Fruit fly (Drosophila melanogaster) whole organism, embryonic: ENCODE data around the gene prd1.

Experiments
- ATbp ChIP-seq: fragments of 200-800 bp; sonication (Bioruptor generic); optimal IDR thresholded peaks from 2 replicates; lab custom pipeline; 2017; ENCODE audit warnings: missing biosample characterization, mild to moderate bottlenecking, missing genetic modification characterization, missing genetic modification reagents
- Atf-2 ChIP-seq: fragments of 200-800 bp; sonication (Bioruptor generic); optimal IDR thresholded peaks from 2 replicates; lab custom pipeline; 2016; ENCODE audit warnings: missing biosample characterization, missing genetic modification characterization
- Bgb ChIP-seq: fragments of 200-800 bp; sonication (Bioruptor generic); IDR thresholded peaks from 2 replicates; pipeline ENCODE4 v1.3.6; 2022; ENCODE audit warnings: missing biosample characterization, missing genetic modification characterization; ENCODE audit not compliant: partially characterized antibody
- CG10209 ChIP-seq: fragments of 200-800 bp; sonication (Bioruptor generic); optimal IDR thresholded peaks from 3 replicates; lab custom pipeline; 2017; ENCODE audit warnings: missing biosample characterization, mild to moderate bottlenecking, missing genetic modification characterization, missing genetic modification reagents
- CG10366 ChIP-seq: fragments of 200-800 bp; sonication (Bioruptor generic); IDR thresholded peaks from 2 replicates; pipeline ENCODE4 v1.3.6; 2022; ENCODE audit warnings: missing biosample characterization, missing genetic modification characterization
- CG10565 ChIP-seq: fragments of 200-800 bp; sonication (Bioruptor generic); optimal IDR thresholded peaks from 3 replicates; lab custom pipeline; 2016; ENCODE audit warnings: missing biosample characterization, mild to moderate bottlenecking, missing genetic modification characterization
- CG12071 ChIP-seq: fragments of 200-800 bp; sonication (Bioruptor generic); optimal IDR thresholded peaks from 3 replicates; lab custom pipeline; 2018; ENCODE audit warnings: missing biosample characterization, mild to moderate bottlenecking, missing genetic modification characterization
- CG12104 ChIP-seq: fragments of 200-800 bp; sonication (Bioruptor generic); optimal IDR thresholded peaks from 3 replicates; lab custom pipeline; 2016; ENCODE audit warnings: missing biosample characterization, missing genetic modification characterization
- CG12391 ChIP-seq: fragments of 200-800 bp; sonication (Bioruptor generic); optimal IDR thresholded peaks from 3 replicates; lab custom pipeline; 2018; ENCODE audit warnings: missing biosample characterization, mild to moderate bottlenecking, missing genetic modification characterization, moderate library complexity
- CG12769 ChIP-seq: fragments of 200-800 bp; sonication (Bioruptor generic); optimal IDR thresholded peaks from 2 replicates; lab custom pipeline; 2019; ENCODE audit warnings: missing biosample characterization, mild to moderate bottlenecking, missing genetic modification characterization, moderate library complexity
- CG13123 ChIP-seq: fragments of 200-800 bp; sonication (Bioruptor generic); optimal IDR thresholded peaks from 2 replicates; lab custom pipeline; 2016; ENCODE audit warnings: missing biosample characterization, missing genetic modification characterization
- CG14014 ChIP-seq: fragments of 200-800 bp; sonication (Bioruptor generic); IDR thresholded peaks from 2 replicates; pipeline ENCODE4 v1.3.6; 2022; ENCODE audit warnings: missing biosample characterization, missing genetic modification characterization
- CG14860 ChIP-seq: fragments of 200-800 bp; sonication (Bioruptor generic); IDR thresholded peaks from 3 replicates; pipeline ENCODE4 v1.3.6; 2022; ENCODE audit warnings: missing biosample characterization, missing genetic modification characterization; ENCODE audit not compliant: partially characterized antibody
- CG1602 ChIP-seq: fragments of 200-800 bp; sonication (Bioruptor generic); optimal IDR thresholded peaks from 3 replicates; lab custom pipeline; 2016; ENCODE audit warnings: missing biosample characterization, missing genetic modification characterization
- CG2875 ChIP-seq: fragments of 200-800 bp; sonication (Bioruptor generic); optimal IDR thresholded peaks from 2 replicates; lab custom pipeline; 2017; ENCODE audit warnings: missing biosample characterization, mild to moderate bottlenecking, missing genetic modification characterization, missing genetic modification reagents
- CG3163 ChIP-seq: fragments of 200-800 bp; sonication (Bioruptor generic); optimal IDR thresholded peaks from 3 replicates; lab custom pipeline; 2016; ENCODE audit warnings: missing biosample characterization, missing genetic modification characterization
- CG3407 ChIP-seq: fragments of 200-800 bp; sonication (Bioruptor generic); optimal IDR thresholded peaks from 2 replicates; lab custom pipeline; 2018; ENCODE audit warnings: missing biosample characterization, mild to moderate bottlenecking, missing genetic modification characterization
- CG4730 ChIP-seq: fragments of 200-800 bp; sonication (Bioruptor generic); IDR thresholded peaks from 2 replicates; pipeline ENCODE4 v1.3.6; 2022; ENCODE audit warnings: missing biosample characterization, missing genetic modification characterization
- CG7556 ChIP-seq: fragments of 200-800 bp; sonication (Bioruptor generic); optimal IDR thresholded peaks from 2 replicates; lab custom pipeline; 2017; ENCODE audit warnings: missing biosample characterization, mild to moderate bottlenecking, missing genetic modification characterization
- CG7745 ChIP-seq: fragments of 200-800 bp; sonication (Bioruptor generic); optimal IDR thresholded peaks from 2 replicates; lab custom pipeline; 2018; ENCODE audit warnings: missing biosample characterization, mild to moderate bottlenecking, missing genetic modification characterization, moderate library complexity
- CG7928 ChIP-seq: fragments of 200-800 bp; sonication (Bioruptor generic); optimal IDR thresholded peaks from 2 replicates; lab custom pipeline; 2017; ENCODE audit warnings: missing biosample characterization, mild to moderate bottlenecking, missing genetic modification characterization
- CG8359 ChIP-seq: fragments of 200-800 bp; sonication (Bioruptor generic); optimal IDR thresholded peaks from 2 replicates; lab custom pipeline; 2017; ENCODE audit warnings: missing biosample characterization, mild to moderate bottlenecking, missing genetic modification characterization, borderline replicate concordance
- CG9215 ChIP-seq: fragments of 200-800 bp; sonication (Bioruptor generic); IDR thresholded peaks from 2 replicates; pipeline ENCODE4 v1.3.6; 2022; ENCODE audit warnings: missing biosample characterization, missing genetic modification characterization
- CHES-1-like ChIP-seq: fragments of 200-800 bp; sonication (Bioruptor generic); optimal IDR thresholded peaks from 2 replicates; lab custom pipeline; 2016; ENCODE audit warnings: missing biosample characterization, missing genetic modification characterization
- D19A ChIP-seq: fragments of 200-800 bp; optimal IDR thresholded peaks from 3 replicates; lab custom pipeline; 2019; ENCODE audit warnings: missing biosample characterization, mild to moderate bottlenecking, missing genetic modification characterization, moderate library complexity
- Dad ChIP-seq: fragments of 200-800 bp; sonication (Bioruptor generic); optimal IDR thresholded peaks from 3 replicates; lab custom pipeline; 2016; ENCODE audit warnings: missing biosample characterization, missing genetic modification characterization
- Dek ChIP-seq: fragments of 200-800 bp; sonication (Bioruptor generic); optimal IDR thresholded peaks from 3 replicates; lab custom pipeline; 2019; ENCODE audit warnings: missing biosample characterization, mild to moderate bottlenecking, missing genetic modification characterization, moderate library complexity
- Doc3 ChIP-seq: fragments of 200-800 bp; sonication (Bioruptor generic); IDR thresholded peaks from 3 replicates; pipeline ENCODE4 v1.3.6; 2022; ENCODE audit warnings: missing biosample characterization, missing genetic modification characterization; ENCODE audit not compliant: partially characterized antibody
- HLH3B ChIP-seq: fragments of 200-800 bp; sonication (Bioruptor generic); IDR thresholded peaks from 2 replicates; pipeline ENCODE4 v1.3.6; 2022; ENCODE audit warnings: missing biosample characterization, missing genetic modification characterization
- HLH4C ChIP-seq: fragments of 200-800 bp; sonication (Bioruptor generic); IDR thresholded peaks from 3 replicates; pipeline ENCODE4 v1.3.6; 2022; ENCODE audit warnings: missing biosample characterization, missing genetic modification characterization; ENCODE audit not compliant: partially characterized antibody
- HLHmδ ChIP-seq: fragments of 200-800 bp; sonication (Bioruptor generic); optimal IDR thresholded peaks from 2 replicates; lab custom pipeline; 2018; ENCODE audit warnings: missing biosample characterization, mild to moderate bottlenecking, missing genetic modification characterization, moderate library complexity
- Lim3 ChIP-seq: fragments of 200-800 bp; sonication (Bioruptor generic); IDR thresholded peaks from 2 replicates; pipeline ENCODE4 v1.3.6; 2022; ENCODE audit warnings: missing biosample characterization, missing genetic modification characterization
- Mes4 ChIP-seq: fragments of 200-800 bp; sonication (Bioruptor generic); optimal IDR thresholded peaks from 2 replicates; lab custom pipeline; 2016; ENCODE audit warnings: missing biosample characterization, missing genetic modification characterization
- Taf1 ChIP-seq: fragments of 200-800 bp; sonication (Bioruptor generic); IDR thresholded peaks from 2 replicates; pipeline ENCODE4 v1.3.6; 2022; ENCODE audit warnings: missing biosample characterization, missing genetic modification characterization
- az2 ChIP-seq: fragments of 200-800 bp; sonication (Bioruptor generic); optimal IDR thresholded peaks from 3 replicates; lab custom pipeline; 2016; ENCODE audit warnings: missing biosample characterization, missing genetic modification characterization
- dmrt11E ChIP-seq: fragments of 200-800 bp; sonication (Bioruptor generic); optimal IDR thresholded peaks from 3 replicates; lab custom pipeline; 2018; ENCODE audit warnings: missing biosample characterization, mild to moderate bottlenecking, missing genetic modification characterization, moderate library complexity
- en ChIP-seq: fragments of 200-800 bp; sonication (Bioruptor generic); optimal IDR thresholded peaks from 2 replicates; lab custom pipeline; 2016; ENCODE audit warnings: missing biosample characterization, missing genetic modification characterization
- gcm ChIP-seq: fragments of 200-800 bp; sonication (Bioruptor generic); optimal IDR thresholded peaks from 2 replicates; lab custom pipeline; 2019; ENCODE audit warnings: missing biosample characterization, mild to moderate bottlenecking, missing genetic modification characterization, moderate library complexity
- gsb-n ChIP-seq: fragments of 200-800 bp; sonication (Bioruptor generic); optimal IDR thresholded peaks from 3 replicates; lab custom pipeline; 2018; ENCODE audit warnings: missing biosample characterization, mild to moderate bottlenecking, missing genetic modification characterization
- h ChIP-seq: fragments of >200 bp; optimal IDR thresholded peaks from 2 replicates; lab custom pipeline; 2017
- ham ChIP-seq: fragments of 200-800 bp; sonication (Bioruptor generic); IDR thresholded peaks from 2 replicates; pipeline ENCODE4 v1.3.6; 2022; ENCODE audit warnings: missing biosample characterization, missing genetic modification characterization
- jigr1 ChIP-seq: fragments of 200-800 bp; sonication (Bioruptor generic); IDR thresholded peaks from 3 replicates; pipeline ENCODE4 v1.3.6; 2022; ENCODE audit warnings: missing biosample characterization, missing genetic modification characterization
- kay ChIP-seq: fragments of 200-800 bp; sonication (Bioruptor generic); optimal IDR thresholded peaks from 2 replicates; lab custom pipeline; 2016; ENCODE audit warnings: missing biosample characterization, missing genetic modification characterization
- lola ChIP-seq, 3 experiments: fragments of >200 bp in 2 of 3; fragments of 200-800 bp in 1 of 3; sonication (Bioruptor generic) in 1 of 3; optimal IDR thresholded peaks; 2 replicates each; lab custom pipeline; 2017 to 2019; ENCODE audit warnings: missing biosample characterization in 3 of 3, missing genetic modification characterization in 3 of 3, mild to moderate bottlenecking in 1 of 3, moderate library complexity in 1 of 3
- nom ChIP-seq: fragments of 200-800 bp; sonication (Bioruptor generic); optimal IDR thresholded peaks from 2 replicates; lab custom pipeline; 2017; ENCODE audit warnings: missing biosample characterization, missing genetic modification characterization, mild to moderate bottlenecking, moderate library complexity, missing genetic modification reagents
- pum ChIP-seq: fragments of 200-800 bp; sonication (Bioruptor generic); optimal IDR thresholded peaks from 2 replicates; lab custom pipeline; 2016; ENCODE audit warnings: missing biosample characterization, missing genetic modification characterization
- ranshi ChIP-seq: fragments of 200-800 bp; sonication (Bioruptor generic); IDR thresholded peaks from 2 replicates; pipeline ENCODE4 v1.3.6; 2022; ENCODE audit warnings: missing biosample characterization, missing genetic modification characterization
- sob ChIP-seq: fragments of 200-800 bp; sonication (Bioruptor generic); IDR thresholded peaks from 2 replicates; pipeline ENCODE4 v1.3.6; 2022; ENCODE audit warnings: missing biosample characterization, missing genetic modification characterization
- stc ChIP-seq: fragments of 200-800 bp; sonication (Bioruptor generic); IDR thresholded peaks from 2 replicates; pipeline ENCODE4 v1.3.6; 2022; ENCODE audit warnings: missing biosample characterization, missing genetic modification characterization
- tgo ChIP-seq: fragments of 200-800 bp; sonication (Bioruptor generic); IDR thresholded peaks from 3 replicates; pipeline ENCODE4 v1.3.6; 2022; ENCODE audit warnings: missing biosample characterization, missing genetic modification characterization
- yki ChIP-seq: fragments of >200 bp; optimal IDR thresholded peaks from 3 replicates; lab custom pipeline; 2018

prd1 gene

dm6 chr3R:11780181-11780688, 6.6 kb downstream of the prd1 start (continued):
- TF ChIP-seq CHES-1-like (GFP tag; lab: Kevin White, UChicago) (no peak), CG1602 (GFP tag; lab: Kevin White, UChicago) (peak; percentile 95), Lim3 (GFP tag; lab: Robert Waterston, UW) (peak; percentile 43; the same call in 1 of the 2 replicates), HLH3B (GFP tag; lab: Robert Waterston, UW) (peak; percentile 91), CG3407 (GFP tag; lab: Kevin White, UChicago) (peak; percentile 93), ATbp (GFP tag; lab: Kevin White, UChicago) (peak; percentile 93), CG8359 (GFP tag; lab: Kevin White, UChicago) (peak; percentile 92), CG10366 (GFP tag; lab: Robert Waterston, UW) (peak; percentile 83), CG7745 (tag; lab: Kevin White, UChicago) (peak; percentile 23), lola (GFP tag; optimal IDR thresholded peaks at IDR 0.05; lab: Kevin White, UChicago) (peak in 1 of 3 experiments; percentile 100), gsb-n (tag; lab: Kevin White, UChicago) (peak; percentile 99), CG9215 (GFP tag; lab: Robert Waterston, UW) (no peak), CG7556 (GFP tag; lab: Kevin White, UChicago) (peak; percentile 95), CG14860 (GFP tag; lab: Robert Waterston, UW) (no peak), HLH4C (GFP tag; lab: Robert Waterston, UW) (no peak), Doc3 (GFP tag; lab: Robert Waterston, UW) (no peak), CG2875 (GFP tag; lab: Kevin White, UChicago) (peak; percentile 95), ham (GFP tag; lab: Robert Waterston, UW) (no peak), CG13123 (GFP tag; lab: Kevin White, UChicago) (peak; percentile 78), Dek (tag; lab: Kevin White, UChicago) (peak; percentile 67), CG12391 (tag; lab: Kevin White, UChicago) (peak; percentile 97), sob (peak; percentile 74), Taf1 (GFP tag; lab: Robert Waterston, UW) (no peak), yki (no peak), h (lab: Kevin White, UChicago) (no peak), CG10209 (GFP tag; lab: Kevin White, UChicago) (peak; percentile 94), Dad (GFP tag; lab: Kevin White, UChicago) (no peak), nom (peak; percentile 86), gcm (GFP tag; lab: Kevin White, UChicago) (peak; percentile 95), HLHmδ (no peak), CG7928 (no peak), CG10565 (GFP tag; lab: Kevin White, UChicago) (peak; percentile 48), Mes4 (GFP tag; lab: Kevin White, UChicago) (no peak), CG3163 (GFP tag; lab: Kevin White, UChicago) (no peak), CG14014 (GFP tag; lab: Robert Waterston, UW) (peak; percentile 36; the same call in 1 of the 2 replicates), pum (peak; percentile 66), stc (GFP tag; lab: Robert Waterston, UW) (peak; percentile 88), en (GFP tag; lab: Kevin White, UChicago) (no peak), kay (peak; percentile 79), jigr1 (GFP tag; lab: Robert Waterston, UW) (peak; percentile 59; the same call in 1 of the 3 replicates), az2 (peak; percentile 95), CG12071 (GFP tag; lab: Kevin White, UChicago) (no peak), CG4730 (peak; percentile 68), CG12769 (tag; lab: Kevin White, UChicago) (no peak), Bgb (no peak), dmrt11E (tag; lab: Kevin White, UChicago) (peak; percentile 100), CG12104 (GFP tag; lab: Kevin White, UChicago) (peak; percentile 84), Atf-2 (GFP tag; lab: Kevin White, UChicago) (peak; percentile 30), tgo (peak; percentile 78), D19A (tag; lab: Kevin White, UChicago) (peak; percentile 96), ranshi (peak; percentile 83)
